Fruit fly (Drosophila melanogaster) whole organism, embryonic: ENCODE results near the gene Ms.

Source experiments
- B-H2 ChIP-seq: fragments of 200-800 bp; sonication (Bioruptor generic); optimal IDR thresholded peaks from 2 replicates; lab custom pipeline; 2018; ENCODE audit warnings: missing biosample characterization, mild to moderate bottlenecking, missing genetic modification characterization
- Bdp1 ChIP-seq: fragments of 200-800 bp; sonication (Bioruptor generic); optimal IDR thresholded peaks from 3 replicates; lab custom pipeline; 2016; ENCODE audit warnings: missing biosample characterization, missing genetic modification characterization
- Bteb2 ChIP-seq: fragments of 200-800 bp; sonication (Bioruptor generic); optimal IDR thresholded peaks from 2 replicates; lab custom pipeline; 2016; ENCODE audit warnings: missing biosample characterization, missing genetic modification characterization
- CG10543 ChIP-seq: fragments of 200-800 bp; sonication (Bioruptor generic); optimal IDR thresholded peaks from 3 replicates; lab custom pipeline; 2017; ENCODE audit warnings: missing biosample characterization, mild to moderate bottlenecking, missing genetic modification characterization, moderate library complexity
- CG13624 ChIP-seq: fragments of 200-800 bp; sonication (Bioruptor generic); optimal IDR thresholded peaks from 2 replicates; lab custom pipeline; 2016; ENCODE audit warnings: missing biosample characterization, missing genetic modification characterization
- CG13894 ChIP-seq: fragments of 200-800 bp; sonication (Bioruptor generic); optimal IDR thresholded peaks from 3 replicates; lab custom pipeline; 2018; ENCODE audit warnings: missing biosample characterization, mild to moderate bottlenecking, missing genetic modification characterization, moderate library complexity
- CG15011 ChIP-seq: fragments of 200-800 bp; sonication (Bioruptor generic); optimal IDR thresholded peaks from 3 replicates; lab custom pipeline; 2018; ENCODE audit warnings: missing biosample characterization, mild to moderate bottlenecking, missing genetic modification characterization
- CG16813 ChIP-seq: fragments of 200-800 bp; sonication (Bioruptor generic); IDR thresholded peaks from 3 replicates; pipeline ENCODE4 v1.3.6; 2022; ENCODE audit warnings: missing biosample characterization, missing genetic modification characterization; ENCODE audit not compliant: partially characterized antibody
- CG16863 ChIP-seq: fragments of 200-800 bp; sonication (Bioruptor generic); optimal IDR thresholded peaks from 3 replicates; lab custom pipeline; 2016; ENCODE audit warnings: missing biosample characterization, missing genetic modification characterization
- CG17328 ChIP-seq: fragments of 200-800 bp; sonication (Bioruptor generic); IDR thresholded peaks from 2 replicates; pipeline ENCODE4 v1.3.6; 2022; ENCODE audit warnings: missing biosample characterization, missing genetic modification characterization
- CG1792 ChIP-seq: fragments of 200-800 bp; sonication (Bioruptor generic); optimal IDR thresholded peaks from 2 replicates; lab custom pipeline; 2016; ENCODE audit warnings: missing biosample characterization, missing genetic modification characterization
- CG2199 ChIP-seq: fragments of 200-800 bp; sonication (Bioruptor generic); IDR thresholded peaks from 3 replicates; pipeline ENCODE4 v1.3.6; 2022; ENCODE audit warnings: missing biosample characterization, missing genetic modification characterization
- CG31224 ChIP-seq: fragments of 200-800 bp; sonication (Bioruptor generic); IDR thresholded peaks from 2 replicates; pipeline ENCODE4 v1.3.6; 2022; ENCODE audit warnings: missing biosample characterization, missing genetic modification characterization
- CG31441 ChIP-seq: fragments of 200-800 bp; sonication (Bioruptor generic); IDR thresholded peaks from 2 replicates; pipeline ENCODE4 v1.3.6; 2022; ENCODE audit warnings: missing biosample characterization, missing genetic modification characterization
- CG32532 ChIP-seq: fragments of 200-800 bp; sonication (Bioruptor generic); IDR thresholded peaks from 2 replicates; pipeline ENCODE4 v1.3.6; 2022; ENCODE audit warnings: missing biosample characterization, missing genetic modification characterization
- CG43689 ChIP-seq: fragments of 200-800 bp; sonication (Bioruptor generic); IDR thresholded peaks from 2 replicates; pipeline ENCODE4 v1.3.6; 2022; ENCODE audit warnings: missing biosample characterization, missing genetic modification characterization
- CG7963 ChIP-seq: fragments of 200-800 bp; sonication (Bioruptor generic); IDR thresholded peaks from 3 replicates; pipeline ENCODE4 v1.3.6; 2022; ENCODE audit warnings: missing biosample characterization, missing genetic modification characterization; ENCODE audit not compliant: partially characterized antibody
- CG8281 ChIP-seq: fragments of 200-800 bp; sonication (Bioruptor generic); optimal IDR thresholded peaks from 2 replicates; lab custom pipeline; 2018; ENCODE audit warnings: missing biosample characterization, mild to moderate bottlenecking, missing genetic modification characterization, moderate library complexity
- CG8765 ChIP-seq: fragments of 200-800 bp; sonication (Bioruptor generic); IDR thresholded peaks from 2 replicates; pipeline ENCODE4 v1.3.6; 2022; ENCODE audit warnings: missing biosample characterization, missing genetic modification characterization
- CHES-1-like ChIP-seq: fragments of 200-800 bp; sonication (Bioruptor generic); optimal IDR thresholded peaks from 2 replicates; lab custom pipeline; 2016; ENCODE audit warnings: missing biosample characterization, missing genetic modification characterization
- CrebB ChIP-seq: fragments of 200-800 bp; sonication (Bioruptor generic); optimal IDR thresholded peaks from 3 replicates; lab custom pipeline; 2018; ENCODE audit warnings: missing biosample characterization, mild to moderate bottlenecking, missing genetic modification characterization
- D ChIP-seq, 2 experiments: fragments of 200-800 bp in 1 of 2; fragments of >200 bp in 1 of 2; sonication (Bioruptor generic) in 1 of 2; optimal IDR thresholded peaks; 2 replicates in 1 of 2; 3 replicates in 1 of 2; lab custom pipeline; 2017; ENCODE audit warnings: mild to moderate bottlenecking in 1 of 2, missing biosample characterization in 1 of 2, missing genetic modification characterization in 1 of 2, missing genetic modification reagents in 1 of 2
- D19A ChIP-seq: fragments of 200-800 bp; optimal IDR thresholded peaks from 3 replicates; lab custom pipeline; 2019; ENCODE audit warnings: missing biosample characterization, mild to moderate bottlenecking, missing genetic modification characterization, moderate library complexity
- E2f2 ChIP-seq: fragments of 200-800 bp; sonication (Bioruptor generic); IDR thresholded peaks from 2 replicates; pipeline ENCODE4 v1.3.6; 2022; ENCODE audit warnings: missing biosample characterization, missing genetic modification characterization
- Hand ChIP-seq: fragments of 200-800 bp; sonication (Bioruptor generic); optimal IDR thresholded peaks from 2 replicates; lab custom pipeline; 2017; ENCODE audit warnings: mild to moderate bottlenecking, missing biosample characterization, missing genetic modification reagents, missing genetic modification characterization
- Lim3 ChIP-seq: fragments of 200-800 bp; sonication (Bioruptor generic); IDR thresholded peaks from 2 replicates; pipeline ENCODE4 v1.3.6; 2022; ENCODE audit warnings: missing biosample characterization, missing genetic modification characterization
- MESR4 ChIP-seq: fragments of 200-800 bp; sonication (Bioruptor generic); optimal IDR thresholded peaks from 2 replicates; lab custom pipeline; 2018; ENCODE audit warnings: missing biosample characterization, mild to moderate bottlenecking, missing genetic modification characterization, moderate library complexity
- Mrtf ChIP-seq: fragments of 200-800 bp; sonication (Bioruptor generic); IDR thresholded peaks from 3 replicates; pipeline ENCODE4 v1.3.6; 2022; ENCODE audit warnings: missing biosample characterization, missing genetic modification characterization
- PHDP ChIP-seq: fragments of 200-800 bp; sonication (Bioruptor generic); optimal IDR thresholded peaks from 3 replicates; lab custom pipeline; 2018; ENCODE audit warnings: missing biosample characterization, mild to moderate bottlenecking, missing genetic modification characterization, moderate library complexity
- Scr ChIP-seq: fragments of 200-800 bp; sonication (Bioruptor generic); IDR thresholded peaks from 2 replicates; pipeline ENCODE4 v1.3.6; 2022; ENCODE audit warnings: missing biosample characterization, missing genetic modification characterization; ENCODE audit not compliant: partially characterized antibody
- Six4 ChIP-seq: fragments of 200-800 bp; sonication (Bioruptor generic); optimal IDR thresholded peaks from 2 replicates; lab custom pipeline; 2016; ENCODE audit warnings: missing biosample characterization, missing genetic modification characterization
- ash1 ChIP-seq: fragments of 200-800 bp; sonication (Bioruptor generic); optimal IDR thresholded peaks from 2 replicates; lab custom pipeline; 2018; ENCODE audit warnings: missing biosample characterization, mild to moderate bottlenecking, missing genetic modification characterization
- cg ChIP-seq: fragments of 200-800 bp; sonication (Bioruptor generic); optimal IDR thresholded peaks from 3 replicates; lab custom pipeline; 2019; ENCODE audit warnings: missing biosample characterization, mild to moderate bottlenecking, missing genetic modification characterization, moderate library complexity
- crol ChIP-seq: fragments of 200-800 bp; sonication (Bioruptor generic); IDR thresholded peaks from 2 replicates; pipeline ENCODE4 v1.3.6; 2022; ENCODE audit warnings: missing biosample characterization, missing genetic modification characterization
- da ChIP-seq: fragments of 200-800 bp; sonication (Bioruptor generic); optimal IDR thresholded peaks from 2 replicates; lab custom pipeline; 2016; ENCODE audit warnings: missing biosample characterization, missing genetic modification characterization
- dm ChIP-seq: fragments of 200-800 bp; sonication (Bioruptor generic); optimal IDR thresholded peaks from 3 replicates; lab custom pipeline; 2016; ENCODE audit warnings: missing biosample characterization, missing genetic modification characterization
- fd64A ChIP-seq: fragments of 200-800 bp; sonication (Bioruptor generic); optimal IDR thresholded peaks from 3 replicates; lab custom pipeline; 2018; ENCODE audit warnings: missing biosample characterization, mild to moderate bottlenecking, missing genetic modification characterization
- gro ChIP-seq: fragments of 200-800 bp; sonication (Bioruptor generic); optimal IDR thresholded peaks from 2 replicates; lab custom pipeline; 2016; ENCODE audit warnings: missing biosample characterization, missing genetic modification characterization
- hbn ChIP-seq: fragments of 200-800 bp; sonication (Bioruptor generic); IDR thresholded peaks from 2 replicates; pipeline ENCODE4 v1.3.6; 2022; ENCODE audit warnings: missing biosample characterization, missing genetic modification characterization; ENCODE audit not compliant: partially characterized antibody
- hth ChIP-seq: fragments of >200 bp; optimal IDR thresholded peaks from 2 replicates; lab custom pipeline; 2017; ENCODE audit warnings: inconsistent platforms
- inv ChIP-seq: fragments of 200-800 bp; sonication (Bioruptor generic); IDR thresholded peaks from 2 replicates; pipeline ENCODE4 v1.3.6; 2022; ENCODE audit warnings: missing biosample characterization, missing genetic modification characterization; ENCODE audit not compliant: partially characterized antibody
- pum ChIP-seq: fragments of 200-800 bp; sonication (Bioruptor generic); optimal IDR thresholded peaks from 2 replicates; lab custom pipeline; 2016; ENCODE audit warnings: missing biosample characterization, missing genetic modification characterization
- tgo ChIP-seq: fragments of 200-800 bp; sonication (Bioruptor generic); IDR thresholded peaks from 3 replicates; pipeline ENCODE4 v1.3.6; 2022; ENCODE audit warnings: missing biosample characterization, missing genetic modification characterization
- vfl ChIP-seq: fragments of 200-800 bp; sonication (Bioruptor generic); optimal IDR thresholded peaks from 2 replicates; lab custom pipeline; 2016; ENCODE audit warnings: missing biosample characterization, missing genetic modification characterization
- vvl ChIP-seq: fragments of 200-800 bp; sonication (Bioruptor generic); IDR thresholded peaks from 2 replicates; pipeline ENCODE4 v1.3.6; 2022; ENCODE audit warnings: missing biosample characterization, missing genetic modification characterization
- z ChIP-seq: fragments of 200-800 bp; sonication (Bioruptor generic); IDR thresholded peaks from 3 replicates; pipeline ENCODE4 v1.3.6; 2022; ENCODE audit warnings: missing biosample characterization, missing genetic modification characterization

Gene Ms

DNA sequence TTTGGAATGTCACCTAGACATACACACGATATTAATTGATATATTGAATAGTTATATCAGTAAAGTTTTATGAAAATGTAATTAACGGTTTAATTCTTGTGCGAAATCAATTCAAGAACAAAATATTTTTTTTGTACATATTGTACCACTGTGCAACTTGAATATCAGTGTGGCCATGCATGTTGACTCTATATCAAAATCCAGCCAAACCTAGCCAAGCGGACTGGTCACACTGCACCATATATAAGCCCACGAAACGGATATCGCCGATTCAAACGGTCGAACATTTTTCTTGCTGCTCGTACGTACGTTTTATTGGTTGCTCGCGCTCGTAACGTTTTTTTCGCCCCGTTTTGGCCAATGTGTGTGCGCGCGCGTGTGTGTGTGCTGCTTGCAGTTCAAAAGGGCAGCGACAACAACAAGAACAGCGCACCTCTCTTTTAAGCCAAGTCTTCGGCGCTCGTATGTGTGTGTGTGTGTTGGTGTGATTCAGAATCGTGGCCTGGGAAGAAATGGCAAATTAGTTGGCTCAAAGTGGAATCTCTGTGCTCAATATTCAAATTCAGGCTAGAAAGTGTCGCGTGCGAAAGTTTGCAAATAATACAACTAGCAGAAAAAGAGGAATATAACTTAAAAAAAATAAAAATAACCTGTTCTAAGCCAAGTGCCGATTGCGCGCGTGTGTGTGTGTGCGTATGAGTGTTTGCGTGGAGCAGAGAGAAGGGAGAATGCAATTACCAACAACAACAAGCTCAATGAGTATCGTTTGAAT lies 46.4 kb upstream of the Ms start, which contains the start of gene crb (continued):
- TF ChIP-seq D (optimal IDR thresholded peaks at IDR 0.05; lab: Kevin White, UChicago) (no peak), D (GFP tag; optimal IDR thresholded peaks at IDR 0.05; lab: Kevin White, UChicago) (no peak), CG8281 (no peak), pum (peak; percentile 7), Lim3 (GFP tag; lab: Robert Waterston, UW) (no peak)

DNA sequence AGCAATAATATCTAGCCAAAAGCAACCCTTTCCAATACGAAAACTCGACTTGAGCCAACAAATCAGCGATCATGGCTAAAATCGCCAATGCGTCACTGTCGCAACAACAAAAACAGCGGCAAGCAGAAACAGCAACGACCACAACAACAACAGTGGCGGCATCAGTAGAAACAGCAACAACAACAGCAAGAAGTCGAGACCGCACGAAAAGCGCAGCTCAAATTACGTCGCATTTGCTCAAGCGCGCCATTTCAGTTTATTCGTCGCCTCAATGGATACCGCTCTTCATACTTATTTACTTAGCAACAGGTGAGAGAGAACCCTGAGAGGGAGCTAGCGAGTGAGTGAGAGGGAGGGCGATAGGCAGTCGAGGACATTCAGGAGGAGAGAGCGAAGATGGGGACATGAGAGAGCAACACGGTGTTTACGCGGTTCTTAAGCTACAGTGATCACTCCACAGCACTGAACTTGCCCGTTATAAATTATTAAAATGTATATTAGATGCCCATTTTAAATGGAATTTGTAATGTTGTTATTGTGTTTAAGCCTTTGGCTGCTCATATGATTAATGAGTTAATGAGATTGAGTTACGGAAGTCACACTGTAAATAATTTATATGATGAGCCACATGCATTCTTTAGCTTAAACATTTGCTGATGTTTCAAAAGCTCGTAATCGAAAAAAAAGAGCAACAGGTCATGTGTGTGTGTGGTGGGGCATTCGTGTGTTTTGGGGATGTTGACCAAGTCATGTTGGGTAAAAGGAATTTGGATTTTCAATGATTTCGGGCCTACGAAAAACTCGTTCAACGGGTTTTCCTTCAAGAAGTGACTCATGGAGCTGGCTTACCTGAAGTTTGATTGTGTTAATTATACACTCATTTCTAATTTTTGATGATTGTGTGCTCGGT lies 45.5 kb upstream of the Ms start:
- peak; percentile 46 for TF ChIP-seq CG10543 (GFP tag; lab: Kevin White, UChicago)
- TF ChIP-seq hbn (GFP tag; lab: Robert Waterston, UW) = no peak
- peak; percentile 61 for TF ChIP-seq CG31224 (GFP tag; lab: Robert Waterston, UW)
- peak; percentile 44 for TF ChIP-seq CHES-1-like (GFP tag; lab: Kevin White, UChicago)
- TF ChIP-seq dm (GFP tag; lab: Kevin White, UChicago) = peak; percentile 49
- TF ChIP-seq CG7963 = no peak
- TF ChIP-seq z (GFP tag; lab: Robert Waterston, UW) = peak; percentile 49; the same call in 1 of the 3 replicates
- no peak for TF ChIP-seq CG13894 (tag; lab: Kevin White, UChicago)
- TF ChIP-seq cg (GFP tag; lab: Kevin White, UChicago) = no peak
- TF ChIP-seq Mrtf (GFP tag; lab: Robert Waterston, UW) = peak; percentile 79
- TF ChIP-seq vfl = peak; percentile 69
- peak; percentile 52 for TF ChIP-seq CG15011
- TF ChIP-seq Six4 (GFP tag; lab: Kevin White, UChicago) = peak; percentile 71
- TF ChIP-seq B-H2 (GFP tag; lab: Kevin White, UChicago) = peak; percentile 13
- TF ChIP-seq CG13624 (GFP tag; lab: Kevin White, UChicago) = peak; percentile 68
- TF ChIP-seq tgo = peak; percentile 82
- peak; percentile 78 for TF ChIP-seq PHDP (tag; lab: Kevin White, UChicago)
- TF ChIP-seq da = no peak
- TF ChIP-seq D19A = peak; percentile 60
- TF ChIP-seq CG32532 (GFP tag; lab: Robert Waterston, UW) = peak; percentile 82
- TF ChIP-seq MESR4 (GFP tag; lab: Kevin White, UChicago) = peak; percentile 4
- peak; percentile 79 for TF ChIP-seq CG8765 (GFP tag; lab: Robert Waterston, UW)
- TF ChIP-seq gro (GFP tag; lab: Kevin White, UChicago) = no peak
- TF ChIP-seq hth (lab: Kevin White, UChicago) = no peak
- TF ChIP-seq ash1 (GFP tag; lab: Kevin White, UChicago) = no peak
- TF ChIP-seq vvl = peak; percentile 89
- no peak for TF ChIP-seq fd64A (GFP tag; lab: Kevin White, UChicago)
- no peak for TF ChIP-seq CG2199
- TF ChIP-seq CG43689 (GFP tag; lab: Robert Waterston, UW) = peak; percentile 46; the same call in 1 of the 2 replicates
- TF ChIP-seq Bteb2 (GFP tag; lab: Kevin White, UChicago) = peak; percentile 73
- TF ChIP-seq inv = no peak
- peak; percentile 87 for TF ChIP-seq CG17328 (GFP tag; lab: Robert Waterston, UW)
- TF ChIP-seq CG31441 (GFP tag; lab: Robert Waterston, UW) = peak; percentile 72
- TF ChIP-seq CrebB (tag; lab: Kevin White, UChicago) = peak; percentile 65
- TF ChIP-seq CG16813 (GFP tag; lab: Robert Waterston, UW) = no peak
- no peak for TF ChIP-seq Scr
- TF ChIP-seq E2f2 (GFP tag; lab: Robert Waterston, UW) = peak; percentile 61
- TF ChIP-seq CG16863 (GFP tag; lab: Kevin White, UChicago) = peak; percentile 33
- TF ChIP-seq CG1792 (GFP tag; lab: Kevin White, UChicago) = peak; percentile 60
- TF ChIP-seq Hand = peak; percentile 34
- peak; percentile 52 for TF ChIP-seq Bdp1 (GFP tag; lab: Kevin White, UChicago)
- TF ChIP-seq crol (GFP tag; lab: Robert Waterston, UW) = no peak
